Fruit fly (Drosophila melanogaster): ENCODE data around the gene CG7443.

Gene CG7443

dm6 chr3R:8285727-8286344 lies 38.3 kb upstream of the CG7443 start:
- no peak for TF ChIP-seq cic (GFP tag; optimal IDR thresholded peaks at IDR 0.05)
- no peak for TF ChIP-seq CG7045 (GFP tag; optimal IDR thresholded peaks at IDR 0.05)
- no peak for TF ChIP-seq Mnt (GFP tag; optimal IDR thresholded peaks at IDR 0.05)
- no peak for TF ChIP-seq bab1 (GFP tag; optimal IDR thresholded peaks at IDR 0.05)
- TF ChIP-seq tj (GFP tag; optimal IDR thresholded peaks at IDR 0.05), result no peak
- TF ChIP-seq CG12768 (GFP tag; optimal IDR thresholded peaks at IDR 0.05), result no peak
- no peak for TF ChIP-seq ovo (GFP tag; optimal IDR thresholded peaks at IDR 0.05)
- TF ChIP-seq Clk (GFP tag; optimal IDR thresholded peaks at IDR 0.05), result no peak
- no peak for TF ChIP-seq Hr96 (GFP tag; optimal IDR thresholded peaks at IDR 0.05)
- no peak for TF ChIP-seq CG1620 (GFP tag; optimal IDR thresholded peaks at IDR 0.05)
- TF ChIP-seq CG7101 (tag; optimal IDR thresholded peaks at IDR 0.05), result no peak
- no peak for TF ChIP-seq CG5204 (GFP tag; optimal IDR thresholded peaks at IDR 0.05)
- TF ChIP-seq CG14711 (tag; optimal IDR thresholded peaks at IDR 0.05), result no peak
- TF ChIP-seq CG11617 (GFP tag; optimal IDR thresholded peaks at IDR 0.05), result no peak
- no peak for TF ChIP-seq pad (GFP tag; optimal IDR thresholded peaks at IDR 0.05)
- TF ChIP-seq cnc (optimal IDR thresholded peaks at IDR 0.05), result no peak
- TF ChIP-seq kay (GFP tag; ENCODE audit: borderline replicate concordance), result no peak
- no peak for TF ChIP-seq CG33017 (tag; optimal IDR thresholded peaks at IDR 0.05)
- no peak for TF ChIP-seq toe (GFP tag; optimal IDR thresholded peaks at IDR 0.05)

- TF ChIP-seq cic (GFP tag; optimal IDR thresholded peaks at IDR 0.05) (no peak), CG33017 (tag; optimal IDR thresholded peaks at IDR 0.05) (no peak), toe (GFP tag; optimal IDR thresholded peaks at IDR 0.05) (no peak), CG5204 (GFP tag; optimal IDR thresholded peaks at IDR 0.05) (no peak), CG11617 (GFP tag; optimal IDR thresholded peaks at IDR 0.05) (no peak), cnc (optimal IDR thresholded peaks at IDR 0.05) (no peak), CG14711 (tag; optimal IDR thresholded peaks at IDR 0.05) (no peak), Mnt (GFP tag; optimal IDR thresholded peaks at IDR 0.05) (no peak), Clk (GFP tag; optimal IDR thresholded peaks at IDR 0.05) (no peak), pad (GFP tag; optimal IDR thresholded peaks at IDR 0.05) (no peak), kay (GFP tag; ENCODE audit: borderline replicate concordance) (no peak), CG7101 (tag; optimal IDR thresholded peaks at IDR 0.05) (no peak), CG7045 (GFP tag; optimal IDR thresholded peaks at IDR 0.05) (no peak), tj (GFP tag; optimal IDR thresholded peaks at IDR 0.05) (no peak), Crg-1 (GFP tag; optimal IDR thresholded peaks at IDR 0.05) (no peak)
These were observed 36.4 kb upstream of the CG7443 start, which contains the start of gene Nazo for dm6 chr3R:8287697-8288096. TSS of gene Nazo (plus strand) at chr3R:8287876.

dm6 chr3R:8288790-8289189 lies 35.3 kb upstream of the CG7443 start:
- TF ChIP-seq CG11617 (GFP tag; optimal IDR thresholded peaks at IDR 0.05), result no peak
- TF ChIP-seq cic (GFP tag; optimal IDR thresholded peaks at IDR 0.05), result no peak
- no peak for TF ChIP-seq toe (GFP tag; optimal IDR thresholded peaks at IDR 0.05)
- TF ChIP-seq CG1620 (GFP tag; optimal IDR thresholded peaks at IDR 0.05), result no peak
- no peak for TF ChIP-seq tj (GFP tag; optimal IDR thresholded peaks at IDR 0.05)
- no peak for TF ChIP-seq ovo (GFP tag; optimal IDR thresholded peaks at IDR 0.05)

- TF ChIP-seq CG11617 (GFP tag; optimal IDR thresholded peaks at IDR 0.05) (no peak), toe (GFP tag; optimal IDR thresholded peaks at IDR 0.05) (no peak), tj (GFP tag; optimal IDR thresholded peaks at IDR 0.05) (no peak), Hr96 (GFP tag; optimal IDR thresholded peaks at IDR 0.05) (no peak), CG14711 (tag; optimal IDR thresholded peaks at IDR 0.05) (no peak), CG1620 (GFP tag; optimal IDR thresholded peaks at IDR 0.05) (no peak), Clk (GFP tag; optimal IDR thresholded peaks at IDR 0.05) (no peak)
These were observed 33.6 kb upstream of the CG7443 start, which contains the start of gene CG11672 for dm6 chr3R:8290478-8290877. TSS of gene CG11672 (minus strand) at chr3R:8290578.

- TF ChIP-seq CG14711 (tag; optimal IDR thresholded peaks at IDR 0.05) (no peak), toe (GFP tag; optimal IDR thresholded peaks at IDR 0.05) (no peak), Crg-1 (GFP tag; optimal IDR thresholded peaks at IDR 0.05) (no peak), Hr96 (GFP tag; optimal IDR thresholded peaks at IDR 0.05) (no peak), Mnt (GFP tag; optimal IDR thresholded peaks at IDR 0.05) (no peak), bab1 (GFP tag; optimal IDR thresholded peaks at IDR 0.05) (no peak), CG1620 (GFP tag; optimal IDR thresholded peaks at IDR 0.05) (no peak), tj (GFP tag; optimal IDR thresholded peaks at IDR 0.05) (no peak), cic (GFP tag; optimal IDR thresholded peaks at IDR 0.05) (no peak), CG12768 (GFP tag; optimal IDR thresholded peaks at IDR 0.05) (no peak), CG7045 (GFP tag; optimal IDR thresholded peaks at IDR 0.05) (no peak), kay (GFP tag; ENCODE audit: borderline replicate concordance) (no peak), cnc (optimal IDR thresholded peaks at IDR 0.05) (no peak)
These were observed 33.2 kb upstream of the CG7443 start, which contains the start of gene CG31464 for dm6 chr3R:8290940-8291339. TSS of gene CG31464 (plus strand) at chr3R:8291240.

dm6 chr3R:8292034-8292433 lies 32.1 kb upstream of the CG7443 start, which contains the start of gene CG31463:
TSS of gene CG31463 (plus strand) at chr3R:8292335.
- TF ChIP-seq kay (GFP tag; ENCODE audit: borderline replicate concordance), result no peak
- TF ChIP-seq toe (GFP tag; optimal IDR thresholded peaks at IDR 0.05), result no peak
- TF ChIP-seq CG7045 (GFP tag; optimal IDR thresholded peaks at IDR 0.05), result no peak
- no peak for TF ChIP-seq Mnt (GFP tag; optimal IDR thresholded peaks at IDR 0.05)
- TF ChIP-seq cnc (optimal IDR thresholded peaks at IDR 0.05), result no peak
- no peak for TF ChIP-seq Crg-1 (GFP tag; optimal IDR thresholded peaks at IDR 0.05)
- TF ChIP-seq bab1 (GFP tag; optimal IDR thresholded peaks at IDR 0.05), result no peak
- TF ChIP-seq CG11617 (GFP tag; optimal IDR thresholded peaks at IDR 0.05), result no peak
- no peak for TF ChIP-seq Hr96 (GFP tag; optimal IDR thresholded peaks at IDR 0.05)
- no peak for TF ChIP-seq CG5204 (GFP tag; optimal IDR thresholded peaks at IDR 0.05)
- TF ChIP-seq CG1620 (GFP tag; optimal IDR thresholded peaks at IDR 0.05), result no peak
- no peak for TF ChIP-seq CG12768 (GFP tag; optimal IDR thresholded peaks at IDR 0.05)
- no peak for TF ChIP-seq CG33017 (tag; optimal IDR thresholded peaks at IDR 0.05)
- no peak for TF ChIP-seq tj (GFP tag; optimal IDR thresholded peaks at IDR 0.05)
- no peak for TF ChIP-seq Clk (GFP tag; optimal IDR thresholded peaks at IDR 0.05)
- no peak for TF ChIP-seq CG14711 (tag; optimal IDR thresholded peaks at IDR 0.05)

All from whole organism, adult.